Worm (Caenorhabditis elegans) whole organism, mixed stage, embryonic: ENCODE data around the gene T16A1.4.
"Not testable (repeated sequence)": the region's sequence is repeated elsewhere in the genome, so short reads cannot be mapped to it uniquely, and the experiment has no call there.

Experiments
- M03D4.4 ChIP-seq: sonication (generic microtip); optimal IDR thresholded peaks from 2 replicates; lab custom pipeline; 2017; ENCODE audit warnings: mild to moderate bottlenecking, missing genetic modification characterization, missing compliant biosample characterization
- bed-3 ChIP-seq: fragments of 200-800 bp; sonication (Bioruptor generic); optimal IDR thresholded peaks from 3 replicates; lab custom pipeline; 2018; ENCODE audit warnings: mild to moderate bottlenecking, missing genetic modification characterization, moderate library complexity, missing compliant biosample characterization
- blmp-1 ChIP-seq: fragments of 150-350 bp; optimal IDR thresholded peaks from 2 replicates; lab custom pipeline; 2014; ENCODE audit warnings: missing biosample characterization, missing genetic modification characterization
- ceh-83 ChIP-seq: fragments of 200-800 bp; sonication (Bioruptor generic); optimal IDR thresholded peaks from 2 replicates; lab custom pipeline; 2018; ENCODE audit warnings: mild to moderate bottlenecking, missing genetic modification characterization, missing compliant biosample characterization
- ces-1 ChIP-seq: fragments of 150-350 bp; optimal IDR thresholded peaks from 2 replicates; lab custom pipeline; 2014; ENCODE audit warnings: missing biosample characterization, missing genetic modification reagents, missing genetic modification characterization
- cnd-1 ChIP-seq: fragments of 200-800 bp; sonication (Bioruptor generic); optimal IDR thresholded peaks from 2 replicates; lab custom pipeline; 2018; ENCODE audit warnings: mild to moderate bottlenecking, missing genetic modification characterization, missing compliant biosample characterization
- drap-1 ChIP-seq: fragments of 200-800 bp; sonication (Bioruptor generic); optimal IDR thresholded peaks from 3 replicates; lab custom pipeline; 2018; ENCODE audit warnings: mild to moderate bottlenecking, missing genetic modification characterization, missing compliant biosample characterization
- elt-1 ChIP-seq: sonication (generic microtip); optimal IDR thresholded peaks from 2 replicates; lab custom pipeline; 2017; ENCODE audit warnings: missing genetic modification characterization, mild to moderate bottlenecking, missing compliant biosample characterization, antibody characterized with exemption, moderate library complexity, borderline replicate concordance; ENCODE audit not compliant: insufficient read depth
- elt-3 ChIP-seq: fragments of 150-350 bp; optimal IDR thresholded peaks from 2 replicates; lab custom pipeline; 2014; ENCODE audit warnings: missing biosample characterization, missing genetic modification characterization
- ham-2 ChIP-seq: fragments of 200-800 bp; sonication (Bioruptor generic); optimal IDR thresholded peaks from 2 replicates; lab custom pipeline; 2018; ENCODE audit warnings: mild to moderate bottlenecking, missing genetic modification characterization, missing compliant biosample characterization
- hlh-1 ChIP-seq: fragments of 150-350 bp; optimal IDR thresholded peaks from 2 replicates; lab custom pipeline; 2014; ENCODE audit warnings: missing biosample characterization, missing genetic modification reagents, missing genetic modification characterization
- lin-13 ChIP-seq: fragments of 150-350 bp; optimal IDR thresholded peaks from 2 replicates; lab custom pipeline; 2014; ENCODE audit warnings: missing biosample characterization, missing genetic modification characterization
- lin-32 ChIP-seq: fragments of 200-800 bp; sonication (Bioruptor generic); optimal IDR thresholded peaks from 2 replicates; lab custom pipeline; 2018; ENCODE audit warnings: mild to moderate bottlenecking, missing genetic modification characterization, missing compliant biosample characterization
- lsy-2 ChIP-seq: fragments of 150-350 bp; optimal IDR thresholded peaks from 2 replicates; lab custom pipeline; 2014; ENCODE audit warnings: missing biosample characterization, missing genetic modification characterization
- mab-5 ChIP-seq: fragments of 150-350 bp; optimal IDR thresholded peaks from 2 replicates; lab custom pipeline; 2014; ENCODE audit warnings: missing biosample characterization, missing genetic modification characterization
- mep-1 ChIP-seq: fragments of 150-350 bp; optimal IDR thresholded peaks from 2 replicates; lab custom pipeline; 2017; ENCODE audit warnings: missing biosample characterization, missing genetic modification reagents, missing genetic modification characterization, inconsistent platforms
- mls-2 ChIP-seq: sonication (generic microtip); optimal IDR thresholded peaks from 2 replicates; lab custom pipeline; 2016; ENCODE audit warnings: mild to moderate bottlenecking, missing genetic modification characterization, moderate library complexity, missing compliant biosample characterization
- nhr-12 ChIP-seq: fragments of 150-350 bp; optimal IDR thresholded peaks from 2 replicates; lab custom pipeline; 2014; ENCODE audit warnings: missing biosample characterization, missing genetic modification characterization
- nhr-2 ChIP-seq: fragments of 150-350 bp; optimal IDR thresholded peaks from 2 replicates; lab custom pipeline; 2014; ENCODE audit warnings: missing biosample characterization, missing genetic modification characterization
- nhr-237 ChIP-seq: fragments of 150-350 bp; optimal IDR thresholded peaks from 2 replicates; lab custom pipeline; 2014; ENCODE audit warnings: missing biosample characterization, missing genetic modification characterization
- nhr-76 ChIP-seq: sonication (generic microtip); optimal IDR thresholded peaks from 2 replicates; lab custom pipeline; 2017; ENCODE audit warnings: missing biosample characterization, missing genetic modification characterization
- pha-4 ChIP-seq: fragments of 150-350 bp; optimal IDR thresholded peaks from 2 replicates; lab custom pipeline; 2018; ENCODE audit warnings: missing biosample characterization, missing genetic modification reagents, missing genetic modification characterization
- sem-2 ChIP-seq: fragments of 200-800 bp; sonication (Bioruptor generic); optimal IDR thresholded peaks from 2 replicates; lab custom pipeline; 2018; ENCODE audit warnings: mild to moderate bottlenecking, missing genetic modification characterization, missing compliant biosample characterization
- snpc-4 ChIP-seq: fragments of 150-350 bp; optimal IDR thresholded peaks from 2 replicates; lab custom pipeline; 2014; ENCODE audit warnings: missing biosample characterization, missing genetic modification characterization
- sptf-1 ChIP-seq: sonication (generic microtip); optimal IDR thresholded peaks from 2 replicates; lab custom pipeline; 2017; ENCODE audit warnings: mild to moderate bottlenecking, missing genetic modification characterization, moderate library complexity, missing compliant biosample characterization
- tbx-8 ChIP-seq: fragments of 200-800 bp; sonication (Bioruptor generic); optimal IDR thresholded peaks from 2 replicates; lab custom pipeline; 2018; ENCODE audit warnings: mild to moderate bottlenecking, missing genetic modification characterization, moderate library complexity, missing compliant biosample characterization
- unc-120 ChIP-seq: sonication (generic microtip); optimal IDR thresholded peaks from 2 replicates; lab custom pipeline; 2017; ENCODE audit warnings: missing genetic modification characterization, missing compliant biosample characterization; ENCODE audit not compliant: poor library complexity, severe bottlenecking
- unc-39 ChIP-seq: fragments of 150-350 bp; optimal IDR thresholded peaks from 2 replicates; lab custom pipeline; 2014; ENCODE audit warnings: missing biosample characterization, missing genetic modification characterization
- unc-62 ChIP-seq: fragments of 150-350 bp; optimal IDR thresholded peaks from 2 replicates; lab custom pipeline; 2014; ENCODE audit warnings: missing biosample characterization, missing genetic modification reagents, missing genetic modification characterization
- zip-8 ChIP-seq: fragments of 150-350 bp; optimal IDR thresholded peaks from 2 replicates; lab custom pipeline; 2014; ENCODE audit warnings: missing biosample characterization, missing genetic modification characterization
- ztf-11 ChIP-seq: fragments of 150-350 bp; optimal IDR thresholded peaks from 2 replicates; lab custom pipeline; 2014; ENCODE audit warnings: missing biosample characterization, missing genetic modification characterization

The T16A1.4 gene

DNA sequence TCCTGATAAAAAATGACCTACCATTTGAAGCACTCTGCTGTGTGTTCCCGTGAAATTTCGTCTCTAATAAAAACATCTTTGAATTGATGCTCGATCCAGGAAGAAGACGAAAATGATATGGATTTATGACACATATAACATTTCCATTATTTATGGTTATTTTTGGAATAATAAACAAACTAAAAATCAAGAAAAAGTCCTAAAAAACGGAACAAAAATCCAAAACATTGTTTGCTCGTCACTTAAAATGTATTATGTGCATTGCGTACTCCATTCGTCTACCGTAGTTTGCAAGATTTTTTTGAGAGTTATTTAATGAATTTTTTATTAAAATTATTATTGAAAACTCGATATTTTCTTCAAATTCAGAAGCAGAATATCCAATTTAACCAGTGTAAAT lies 38.9 kb upstream of the T16A1.4 start, which contains the start of gene bath-20:
Gene bath-20 (minus strand): TSS at position 101 of the 400 bp plus-strand sequence.
- TF ChIP-seq cnd-1 (tag; lab: Kevin White, UChicago) (no peak), ces-1 (GFP tag; lab: Kevin White, UChicago) (no peak), elt-3 (tag; lab: Kevin White, UChicago) (no peak), lin-32 (GFP tag; lab: Kevin White, UChicago) (no peak), lsy-2 (tag; lab: Kevin White, UChicago) (no peak), ztf-11 (no peak), M03D4.4 (tag; lab: Kevin White, UChicago) (no peak), unc-39 (no peak), snpc-4 (tag; lab: Kevin White, UChicago) (no peak), bed-3 (GFP tag; lab: Kevin White, UChicago) (no peak), tbx-8 (no peak), nhr-76 (no peak), elt-1 (tag; lab: Kevin White, UChicago) (no peak), nhr-12 (no peak), nhr-2 (no peak), drap-1 (GFP tag; lab: Kevin White, UChicago) (no peak)

DNA sequence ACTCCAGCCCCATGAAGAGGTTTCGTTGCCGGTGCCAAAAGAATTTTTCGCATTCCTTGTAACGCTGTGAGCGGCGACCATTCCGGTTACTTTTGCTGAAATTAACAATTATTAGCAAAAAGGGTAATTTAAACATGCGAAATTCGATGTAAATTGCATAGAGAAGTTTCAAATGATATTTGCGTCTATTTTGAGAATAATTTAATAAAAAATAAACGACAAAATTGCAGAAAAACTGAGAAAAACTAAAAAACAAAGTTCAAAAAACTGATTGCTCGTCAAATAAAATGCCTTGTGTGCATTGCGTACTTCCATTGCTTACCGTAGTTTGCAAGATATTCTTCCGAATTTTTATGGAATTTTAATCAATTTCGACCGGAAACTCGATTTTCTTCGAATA lies 35.9 kb upstream of the T16A1.4 start, which contains the start of gene bath-24:
Gene bath-24 (minus strand): TSS at position 101 of the 400 bp plus-strand sequence.
- TF ChIP-seq lin-32 (GFP tag; lab: Kevin White, UChicago), result no peak
- no peak for TF ChIP-seq ces-1 (GFP tag; lab: Kevin White, UChicago)
- TF ChIP-seq zip-8 (tag; lab: Kevin White, UChicago), result no peak

DNA sequence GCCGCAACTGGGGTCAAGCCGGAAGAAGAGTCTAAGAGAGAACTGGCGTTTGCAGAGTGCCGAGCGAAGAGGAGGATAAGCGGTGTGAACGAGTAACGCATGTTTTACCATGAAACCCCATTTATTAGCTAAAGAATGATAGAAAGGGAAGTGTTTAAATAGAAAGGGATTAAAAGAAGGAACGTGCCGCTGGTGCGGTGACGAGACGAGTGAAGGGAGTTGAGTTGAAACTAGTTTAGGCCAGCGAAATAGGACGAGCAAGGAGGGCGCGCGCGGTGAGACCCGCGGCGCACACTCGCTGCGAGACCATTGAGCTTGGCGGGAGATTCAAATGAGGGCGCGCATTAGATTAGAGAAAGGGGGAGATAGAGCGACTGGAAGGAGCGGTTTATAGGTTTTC lies 34.8 kb upstream of the T16A1.4 start, which contains the start of gene math-1:
Gene math-1 (minus strand): TSS at position 101 of the 400 bp plus-strand sequence.
- not testable (repeated sequence) for TF ChIP-seq hlh-1 (tag; lab: Kevin White, UChicago); pha-4 (tag; lab: Kevin White, UChicago); ces-1 (GFP tag; lab: Kevin White, UChicago)

DNA sequence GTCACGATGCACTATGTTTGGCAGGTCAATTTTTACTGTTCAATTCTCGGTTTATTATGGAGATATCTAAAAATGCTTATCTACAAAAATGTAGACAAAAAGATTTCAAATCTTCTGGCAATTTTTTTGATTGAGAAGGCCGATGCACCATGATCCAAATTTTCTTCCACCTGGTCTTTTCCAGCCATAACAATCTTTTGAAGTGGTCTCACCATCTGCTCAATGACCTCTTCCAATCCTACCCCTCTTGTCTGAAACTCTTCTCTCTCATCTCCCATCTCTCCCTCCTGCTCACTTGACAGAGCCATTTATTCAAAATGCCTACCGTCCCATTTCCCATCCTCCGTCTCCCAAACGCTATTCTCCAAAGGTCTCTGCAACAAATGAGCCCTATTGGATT lies 30.0 kb upstream of the T16A1.4 start, which contains the start of gene fbxb-35:
Gene fbxb-35 (plus strand): TSS at position 301 of the 400 bp plus-strand sequence.
- TF ChIP-seq mab-5 (tag; lab: Kevin White, UChicago) (no peak), mep-1 (no peak), cnd-1 (tag; lab: Kevin White, UChicago) (peak; percentile 51), tbx-8 (no peak), sptf-1 (tag; lab: Kevin White, UChicago) (no peak)

DNA sequence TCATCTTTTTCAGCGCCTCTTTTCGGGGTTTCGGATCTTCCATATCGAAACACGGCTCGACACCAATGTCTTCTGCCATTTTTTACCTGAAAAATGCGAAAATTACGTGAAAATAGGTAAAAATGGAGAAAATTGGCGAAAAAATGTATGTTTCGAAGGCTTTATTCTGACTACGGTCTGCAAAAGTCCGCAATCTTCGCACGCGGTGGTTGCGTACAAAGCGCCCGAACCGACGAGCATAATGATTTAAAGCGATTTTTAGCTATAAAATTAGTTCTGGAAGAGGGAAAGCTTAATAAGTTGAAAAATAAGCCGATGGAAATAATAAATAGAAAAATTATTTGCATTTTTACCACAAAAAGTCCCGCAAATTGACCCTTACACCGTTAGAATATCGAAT lies 22.4 kb upstream of the T16A1.4 start, which contains the start of gene F07E5.5:
Gene F07E5.5 (minus strand): TSS at position 86 of the 400 bp plus-strand sequence.
- no peak for TF ChIP-seq unc-39
- TF ChIP-seq unc-62 (GFP tag; lab: Kevin White, UChicago), result no peak
- no peak for TF ChIP-seq blmp-1 (tag; lab: Kevin White, UChicago)
- peak; percentile 41 for TF ChIP-seq ces-1 (GFP tag; lab: Kevin White, UChicago)
- TF ChIP-seq sem-2 (GFP tag; lab: Kevin White, UChicago), result no peak
- no peak for TF ChIP-seq unc-120 (tag; lab: Kevin White, UChicago)
- no peak for TF ChIP-seq hlh-1 (tag; lab: Kevin White, UChicago)
- no peak for TF ChIP-seq bed-3 (GFP tag; lab: Kevin White, UChicago)
- TF ChIP-seq lin-13 (tag; lab: Kevin White, UChicago), result peak; percentile 62
- no peak for TF ChIP-seq ztf-11
- no peak for TF ChIP-seq ceh-83
- TF ChIP-seq elt-1 (tag; lab: Kevin White, UChicago), result no peak
- no peak for TF ChIP-seq snpc-4 (tag; lab: Kevin White, UChicago)
- TF ChIP-seq elt-3 (tag; lab: Kevin White, UChicago), result no peak
- no peak for TF ChIP-seq ham-2
- TF ChIP-seq nhr-12, result no peak
- peak; percentile 37 for TF ChIP-seq mep-1
- no peak for TF ChIP-seq nhr-237 (tag; lab: Kevin White, UChicago)
- TF ChIP-seq tbx-8, result no peak
- no peak for TF ChIP-seq zip-8 (tag; lab: Kevin White, UChicago)
- no peak for TF ChIP-seq pha-4 (tag; lab: Kevin White, UChicago)
- no peak for TF ChIP-seq mls-2
- peak; percentile 94 for TF ChIP-seq lsy-2 (tag; lab: Kevin White, UChicago)
